Fruit fly (Drosophila melanogaster): ENCODE data around the gene Tre1.

- TF ChIP-seq Mio (GFP tag; optimal IDR thresholded peaks at IDR 0.05) = no peak
- TF ChIP-seq psq (GFP tag; optimal IDR thresholded peaks at IDR 0.05) = no peak
- no peak for TF ChIP-seq Rel (GFP tag; optimal IDR thresholded peaks at IDR 0.05)
- TF ChIP-seq Rel (tag; optimal IDR thresholded peaks at IDR 0.05) = no peak
- no peak for TF ChIP-seq Hr83 (GFP tag; optimal IDR thresholded peaks at IDR 0.05; ENCODE audit: poor library complexity, severe bottlenecking)
- TF ChIP-seq h (GFP tag; optimal IDR thresholded peaks at IDR 0.05) = no peak
- TF ChIP-seq CG9705 (GFP tag; optimal IDR thresholded peaks at IDR 0.05) = no peak
- TF ChIP-seq Dfd (GFP tag; optimal IDR thresholded peaks at IDR 0.05) = no peak
- TF ChIP-seq Abd-B (GFP tag; optimal IDR thresholded peaks at IDR 0.05) = no peak
- no peak for TF ChIP-seq br (GFP tag; optimal IDR thresholded peaks at IDR 0.05)
Observed at dm6 chrX:5682940-5683339, 3.2 kb upstream of the Tre1 start, which contains the start of gene CG42449.
